Worm (Caenorhabditis elegans) whole organism, late embryonic: ENCODE results near the gene Y40B10A.9.
A peak's percentile ranks its signal among the peaks of the same experiment; 100 is the strongest.

Source experiments
- C38D4.7 ChIP-seq: fragments of 200-800 bp; sonication (Bioruptor generic); optimal IDR thresholded peaks from 2 replicates; lab custom pipeline; 2018; ENCODE audit warnings: mild to moderate bottlenecking, missing genetic modification characterization, moderate library complexity, missing compliant biosample characterization
- F13H6.1 ChIP-seq: sonication (generic microtip); optimal IDR thresholded peaks from 2 replicates; lab custom pipeline; 2016; ENCODE audit warnings: missing genetic modification characterization, missing compliant biosample characterization
- K09A11.1 ChIP-seq: sonication (generic microtip); optimal IDR thresholded peaks from 2 replicates; lab custom pipeline; 2017; ENCODE audit warnings: antibody characterized with exemption, mild to moderate bottlenecking, missing genetic modification characterization, missing compliant biosample characterization; ENCODE audit not compliant: insufficient read depth
- Y22D7AL.16 ChIP-seq: sonication (generic microtip); optimal IDR thresholded peaks from 2 replicates; lab custom pipeline; 2016; ENCODE audit warnings: missing genetic modification characterization, missing compliant biosample characterization
- ahr-1 ChIP-seq: sonication (generic microtip); optimal IDR thresholded peaks from 2 replicates; lab custom pipeline; 2016; ENCODE audit warnings: missing genetic modification characterization, missing compliant biosample characterization
- ceh-18 ChIP-seq: sonication (generic microtip); optimal IDR thresholded peaks from 2 replicates; lab custom pipeline; 2016; ENCODE audit warnings: missing genetic modification characterization, missing compliant biosample characterization
- ceh-19 ChIP-seq: fragments of 200-800 bp; sonication (Bioruptor generic); optimal IDR thresholded peaks from 2 replicates; lab custom pipeline; 2018; ENCODE audit warnings: mild to moderate bottlenecking, missing genetic modification characterization, missing compliant biosample characterization
- ceh-2 ChIP-seq: sonication (generic microtip); optimal IDR thresholded peaks from 2 replicates; lab custom pipeline; 2016; ENCODE audit warnings: missing genotype, missing genetic modification characterization, missing compliant biosample characterization
- ceh-31 ChIP-seq: sonication (generic microtip); optimal IDR thresholded peaks from 2 replicates; lab custom pipeline; 2016; ENCODE audit warnings: missing genetic modification characterization, missing compliant biosample characterization
- ceh-48 ChIP-seq: sonication (generic microtip); optimal IDR thresholded peaks from 2 replicates; lab custom pipeline; 2016; ENCODE audit warnings: missing genetic modification characterization, inconsistent platforms, missing compliant biosample characterization
- dmd-4 ChIP-seq: sonication (generic microtip); optimal IDR thresholded peaks from 2 replicates; lab custom pipeline; 2016; ENCODE audit warnings: borderline replicate concordance, missing genetic modification characterization, missing compliant biosample characterization
- dve-1 ChIP-seq: sonication (generic microtip); optimal IDR thresholded peaks from 2 replicates; lab custom pipeline; 2017; ENCODE audit warnings: antibody characterized with exemption, mild to moderate bottlenecking, missing genetic modification characterization, missing compliant biosample characterization
- fax-1 ChIP-seq: sonication (generic microtip); optimal IDR thresholded peaks from 2 replicates; lab custom pipeline; 2016; ENCODE audit warnings: missing genotype, missing genetic modification characterization, missing compliant biosample characterization
- fkh-10 ChIP-seq: fragments of 150-350 bp; optimal IDR thresholded peaks from 2 replicates; lab custom pipeline; 2014; ENCODE audit warnings: missing biosample characterization, missing genetic modification reagents, missing genetic modification characterization
- fkh-6 ChIP-seq: sonication (generic microtip); optimal IDR thresholded peaks from 2 replicates; lab custom pipeline; 2016; ENCODE audit warnings: missing genetic modification characterization, missing compliant biosample characterization
- gmeb-2 ChIP-seq: sonication (generic microtip); optimal IDR thresholded peaks from 2 replicates; lab custom pipeline; 2016; ENCODE audit warnings: missing genetic modification characterization, inconsistent platforms, missing compliant biosample characterization
- hlh-30 ChIP-seq: sonication (generic microtip); optimal IDR thresholded peaks from 2 replicates; lab custom pipeline; 2017; ENCODE audit warnings: antibody characterized with exemption, missing genetic modification characterization, missing compliant biosample characterization; ENCODE audit not compliant: insufficient read depth
- lim-6 ChIP-seq: sonication (generic microtip); optimal IDR thresholded peaks from 2 replicates; lab custom pipeline; 2016; ENCODE audit warnings: missing genetic modification characterization, missing compliant biosample characterization
- madf-2 ChIP-seq: sonication (generic microtip); optimal IDR thresholded peaks from 2 replicates; lab custom pipeline; 2017; ENCODE audit warnings: missing genetic modification characterization, missing compliant biosample characterization
- mec-3 ChIP-seq: sonication (generic microtip); optimal IDR thresholded peaks from 2 replicates; lab custom pipeline; 2016; ENCODE audit warnings: borderline replicate concordance, missing genetic modification characterization, missing compliant biosample characterization
- nfya-1 ChIP-seq: sonication (generic microtip); optimal IDR thresholded peaks from 2 replicates; lab custom pipeline; 2017; ENCODE audit warnings: missing genetic modification characterization, mild to moderate bottlenecking, missing compliant biosample characterization, antibody characterized with exemption, moderate library complexity
- npax-4 ChIP-seq: sonication (generic microtip); optimal IDR thresholded peaks from 2 replicates; lab custom pipeline; 2016; ENCODE audit warnings: missing genetic modification characterization, missing compliant biosample characterization
- pag-3 ChIP-seq: sonication (generic microtip); optimal IDR thresholded peaks from 2 replicates; lab custom pipeline; 2016; ENCODE audit warnings: missing compliant biosample characterization, missing genetic modification characterization, borderline replicate concordance
- ref-2 ChIP-seq: sonication (generic microtip); optimal IDR thresholded peaks from 2 replicates; lab custom pipeline; 2016; ENCODE audit warnings: missing genetic modification characterization, missing compliant biosample characterization
- rnt-1 ChIP-seq: sonication (generic microtip); optimal IDR thresholded peaks from 2 replicates; lab custom pipeline; 2016; ENCODE audit warnings: missing genetic modification characterization, missing compliant biosample characterization
- sdc-2 ChIP-seq: sonication (generic microtip); optimal IDR thresholded peaks from 2 replicates; lab custom pipeline; 2016; ENCODE audit warnings: missing genotype, missing genetic modification characterization, missing compliant biosample characterization
- sox-2 ChIP-seq: fragments of 200-800 bp; sonication (Bioruptor generic); IDR thresholded peaks from 2 replicates; pipeline ENCODE4 v1.3.6; 2022; ENCODE audit warnings: missing genetic modification reagents, missing genetic modification characterization, missing compliant biosample characterization
- tbx-7 ChIP-seq: sonication (generic microtip); optimal IDR thresholded peaks from 2 replicates; lab custom pipeline; 2016; ENCODE audit warnings: missing genotype, missing genetic modification characterization, missing compliant biosample characterization
- ttx-3 ChIP-seq: sonication (generic microtip); optimal IDR thresholded peaks from 2 replicates; lab custom pipeline; 2016; ENCODE audit warnings: missing genetic modification reagents, missing genetic modification characterization, missing compliant biosample characterization
- unc-42 ChIP-seq: sonication (generic microtip); optimal IDR thresholded peaks from 2 replicates; lab custom pipeline; 2016; ENCODE audit warnings: missing genotype, missing genetic modification characterization, missing compliant biosample characterization
- unc-55 ChIP-seq: sonication (generic microtip); optimal IDR thresholded peaks from 2 replicates; lab custom pipeline; 2017; ENCODE audit warnings: missing biosample characterization, missing genetic modification reagents, missing genetic modification characterization
- ztf-16 ChIP-seq: sonication (generic microtip); optimal IDR thresholded peaks from 2 replicates; lab custom pipeline; 2017; ENCODE audit warnings: missing genetic modification characterization, missing compliant biosample characterization

Y40B10A.9 gene

DNA sequence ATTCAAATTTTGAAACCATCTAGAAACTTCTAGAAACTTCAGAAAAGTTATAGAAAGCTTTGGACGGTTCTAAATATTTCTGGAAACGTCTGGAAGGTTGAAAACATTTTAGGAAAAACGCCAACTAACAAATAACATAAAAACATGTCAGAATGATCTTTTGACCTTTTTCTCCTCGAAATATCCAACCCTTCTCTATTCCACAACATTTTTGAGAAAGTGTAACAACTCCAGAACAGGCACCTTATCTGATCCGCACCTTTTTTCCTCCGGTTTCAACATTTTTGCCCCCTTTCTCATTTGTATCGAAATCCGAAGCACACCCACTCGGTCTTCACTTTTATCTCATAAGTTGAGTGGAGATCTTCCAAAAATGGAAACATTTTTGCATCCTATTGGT, 37.7 kb upstream of the Y40B10A.9 start, which contains the start of gene F22F7.3:
F22F7.3 (plus strand) TSS at position 301 of the 400 bp plus-strand sequence.
- no peak for TF ChIP-seq dmd-4 (tag; lab: Kevin White, UChicago)
- TF ChIP-seq, all 69 proteins: peak for 0

DNA sequence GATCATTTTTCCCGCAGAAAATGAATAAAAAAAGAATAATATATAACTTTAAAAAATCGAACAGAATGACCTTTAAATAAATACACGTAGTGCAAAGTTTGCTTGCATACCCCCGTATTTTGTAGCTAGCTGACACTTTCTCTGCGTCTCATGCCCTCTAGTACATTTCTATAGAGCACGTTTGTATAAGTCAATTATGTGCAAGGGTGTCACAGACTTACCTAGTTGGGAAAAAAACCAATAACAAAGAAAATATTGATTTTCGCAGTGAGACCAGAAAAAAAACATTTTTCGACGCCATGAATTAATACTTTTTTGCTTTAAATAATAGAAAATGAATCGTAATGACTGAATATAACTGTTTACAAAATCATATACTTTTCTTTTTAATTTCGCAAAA, 36.6 kb upstream of the Y40B10A.9 start, which contains the start of gene ckb-4:
ckb-4 (minus strand) TSS at position 140 of the 400 bp plus-strand sequence.
- peak; percentile 19 for TF ChIP-seq ceh-31 (tag; lab: Kevin White, UChicago)
- TF ChIP-seq unc-42 (tag; lab: Kevin White, UChicago): peak; percentile 82
- TF ChIP-seq unc-55: no peak
- TF ChIP-seq ceh-18 (tag; lab: Kevin White, UChicago): no peak
- TF ChIP-seq ceh-48 (tag; lab: Kevin White, UChicago): peak; percentile 62
- TF ChIP-seq nfya-1: peak; percentile 11
- no peak for TF ChIP-seq tbx-7
- no peak for TF ChIP-seq ztf-16 (tag; lab: Kevin White, UChicago)

DNA sequence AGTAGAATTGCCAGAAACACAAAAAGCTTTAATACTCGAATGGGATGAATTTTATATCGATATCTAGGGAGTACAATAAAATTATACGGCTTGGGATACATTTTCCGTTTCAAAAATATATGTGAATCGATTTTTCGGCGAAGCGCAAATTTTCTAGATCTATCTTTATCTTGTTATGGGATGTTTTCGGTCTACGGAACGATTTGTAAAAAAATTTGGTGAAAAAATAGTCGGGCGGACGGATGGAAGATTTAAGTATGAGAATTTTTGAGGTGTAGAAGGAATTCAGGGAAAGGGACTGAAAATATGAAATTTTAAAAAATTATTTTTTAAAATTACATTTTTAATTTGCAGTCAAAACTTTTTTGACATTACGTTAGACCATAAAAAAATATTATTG, 33.3 kb upstream of the Y40B10A.9 start, which contains the start of gene F22F7.4:
F22F7.4 (minus strand) TSS at position 101 of the 400 bp plus-strand sequence.
- TF ChIP-seq K09A11.1: no peak

DNA sequence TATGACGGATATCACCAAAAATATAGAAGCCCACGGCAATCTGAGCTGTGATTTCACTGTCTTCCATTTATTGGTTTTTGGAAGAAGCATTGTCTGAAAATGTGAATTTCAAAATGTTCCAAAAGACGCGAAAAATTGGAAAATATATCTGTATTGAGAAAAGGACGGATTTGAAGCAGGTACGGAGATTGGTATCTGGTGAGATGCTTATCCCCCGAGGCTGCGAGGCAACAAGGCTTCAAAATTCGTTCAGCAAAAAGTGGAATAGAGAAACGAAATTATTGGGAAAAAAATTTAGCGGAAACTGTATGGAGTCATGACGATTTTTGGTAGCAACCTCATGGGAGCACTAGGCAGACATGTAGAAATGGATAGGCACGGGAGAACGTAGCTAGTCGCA, 30.4 kb upstream of the Y40B10A.9 start, which contains the start of gene F36F12.1:
F36F12.1 (minus strand) TSS at position 101 of the 400 bp plus-strand sequence.
- TF ChIP-seq sdc-2 (tag; lab: Kevin White, UChicago) (no peak), ahr-1 (no peak), npax-4 (no peak), madf-2 (tag; lab: Kevin White, UChicago) (no peak), sox-2 (GFP tag; lab: Robert Waterston, UW) (no peak), hlh-30 (tag; lab: Kevin White, UChicago) (no peak), ztf-16 (tag; lab: Kevin White, UChicago) (no peak), nfya-1 (no peak), F13H6.1 (tag; lab: Kevin White, UChicago) (no peak), ref-2 (no peak), rnt-1 (tag; lab: Kevin White, UChicago) (no peak)

DNA sequence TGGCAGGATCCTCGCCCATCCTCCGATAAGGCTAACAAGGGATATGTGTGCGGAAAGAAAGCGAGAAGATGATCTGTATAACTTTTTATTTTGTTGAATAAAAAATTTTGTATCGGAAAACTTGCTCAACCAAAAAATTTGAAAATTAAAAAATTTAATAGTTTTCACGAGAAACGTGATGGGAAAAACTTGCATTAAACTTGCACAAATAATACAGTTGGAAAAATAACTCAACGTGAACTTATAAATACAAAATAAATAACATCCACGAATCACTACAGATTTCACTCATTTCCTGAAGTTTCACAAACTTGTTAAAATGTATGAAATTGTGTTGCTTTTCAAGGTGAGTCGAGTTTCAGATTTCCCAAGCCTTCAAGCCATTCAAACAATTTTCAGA, 26.3 kb upstream of the Y40B10A.9 start, which contains the start of gene F36F12.7:
F36F12.7 (plus strand) TSS at position 301 of the 400 bp plus-strand sequence.
- TF ChIP-seq dve-1 (tag; lab: Kevin White, UChicago): no peak

DNA sequence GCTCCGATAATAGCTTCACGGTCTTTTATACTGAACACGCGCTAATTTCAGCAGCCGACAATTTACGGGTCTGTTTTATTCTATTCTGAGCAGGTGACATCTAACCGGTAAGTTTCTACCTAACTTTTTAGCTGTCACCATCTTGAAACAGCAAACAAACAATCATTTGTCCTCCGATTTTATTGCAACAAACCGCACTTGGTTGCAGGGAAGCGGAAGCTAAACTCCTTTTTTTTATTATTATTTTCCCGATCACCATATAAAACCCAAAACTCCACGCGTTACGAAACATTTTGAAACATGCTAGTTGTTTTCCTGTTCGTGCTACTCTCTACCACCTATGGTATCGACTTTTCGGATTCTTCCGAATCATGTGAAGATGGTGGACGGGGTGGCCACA, 24.9 kb upstream of the Y40B10A.9 start, which contains the start of gene clec-208:
clec-208 (plus strand) TSS at position 301 of the 400 bp plus-strand sequence.
- TF ChIP-seq fax-1 (tag; lab: Kevin White, UChicago) (no peak), ceh-19 (GFP tag; lab: Kevin White, UChicago) (no peak), fkh-6 (tag; lab: Kevin White, UChicago) (no peak), mec-3 (no peak), ceh-18 (tag; lab: Kevin White, UChicago) (no peak), unc-55 (no peak), C38D4.7 (GFP tag; lab: Kevin White, UChicago) (no peak)
- TF ChIP-seq, all 69 proteins: peak for 0

DNA sequence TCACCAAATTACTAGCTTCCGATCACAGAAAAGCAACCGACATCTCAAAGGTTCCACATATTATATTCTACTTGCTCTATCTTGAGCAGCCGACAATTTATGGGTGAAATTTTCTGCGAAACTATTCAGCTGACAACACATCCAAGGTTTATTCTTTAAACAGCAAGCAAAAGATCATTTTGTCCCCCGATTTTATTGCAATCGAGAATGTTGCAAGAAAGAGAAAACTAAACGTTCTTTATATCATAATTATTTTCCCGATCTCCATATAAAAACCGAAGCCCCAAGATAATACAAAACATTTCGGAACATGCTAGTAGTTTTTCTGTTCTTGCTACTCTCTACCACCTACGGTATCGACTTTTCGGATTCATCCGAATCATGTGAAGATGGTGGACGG, 23.1 kb upstream of the Y40B10A.9 start, which contains the start of gene clec-207:
clec-207 (plus strand) TSS at position 301 of the 400 bp plus-strand sequence.
- TF ChIP-seq fkh-10 (GFP tag; lab: Kevin White, UChicago): no peak
- TF ChIP-seq pag-3 (tag; lab: Kevin White, UChicago): no peak
- TF ChIP-seq gmeb-2 (tag; lab: Kevin White, UChicago): no peak
- TF ChIP-seq madf-2 (tag; lab: Kevin White, UChicago): no peak
- no peak for TF ChIP-seq sdc-2 (tag; lab: Kevin White, UChicago)
- no peak for TF ChIP-seq lim-6
- no peak for TF ChIP-seq ceh-2 (tag; lab: Kevin White, UChicago)
- TF ChIP-seq dve-1 (tag; lab: Kevin White, UChicago): no peak
- TF ChIP-seq Y22D7AL.16 (tag; lab: Kevin White, UChicago): no peak
- TF ChIP-seq ttx-3 (tag; lab: Kevin White, UChicago): no peak
- TF ChIP-seq npax-4: no peak
- no peak for TF ChIP-seq ceh-48 (tag; lab: Kevin White, UChicago)
